Fruit fly (Drosophila melanogaster): ENCODE measurements around the gene CG32425.

dm6 chr3L:20536919-20537318 lies 39.8 kb downstream of the CG32425 start:
- TF ChIP-seq CG14655 (GFP tag; optimal IDR thresholded peaks at IDR 0.05) (no peak), CG10348 (GFP tag; IDR thresholded peaks at IDR 0.05) (no peak)
